Worm (Caenorhabditis elegans) whole organism, L3 larva: ENCODE data around the gene cdgs-1.
A peak's percentile ranks its signal among the peaks of the same experiment; 100 is the strongest.

Experiments used
- R02D3.7 ChIP-seq: fragments of 150-350 bp; optimal IDR thresholded peaks from 2 replicates; lab custom pipeline; 2014; ENCODE audit warnings: missing biosample characterization, missing genetic modification characterization
- ZK546.5 ChIP-seq: sonication (generic microtip); optimal IDR thresholded peaks from 2 replicates; lab custom pipeline; 2017; ENCODE audit warnings: missing biosample characterization, missing genetic modification characterization
- aly-2 ChIP-seq: fragments of 150-350 bp; optimal IDR thresholded peaks from 2 replicates; lab custom pipeline; 2014; ENCODE audit warnings: missing biosample characterization, missing genetic modification characterization
- ama-1 ChIP-seq: fragments of 150-350 bp; optimal IDR thresholded peaks from 2 replicates; lab custom pipeline; 2018
- ceh-16 ChIP-seq: sonication (generic microtip); optimal IDR thresholded peaks from 2 replicates; lab custom pipeline; 2017; ENCODE audit warnings: missing biosample characterization, missing genetic modification characterization
- ceh-9 ChIP-seq: sonication (generic microtip); optimal IDR thresholded peaks from 2 replicates; lab custom pipeline; 2018; ENCODE audit warnings: missing biosample characterization, missing genetic modification characterization
- daf-12 ChIP-seq: fragments of 150-350 bp; optimal IDR thresholded peaks from 2 replicates; lab custom pipeline; 2014; ENCODE audit warnings: missing biosample characterization, missing genetic modification reagents, missing genetic modification characterization
- egl-5 ChIP-seq: fragments of 150-350 bp; optimal IDR thresholded peaks from 2 replicates; lab custom pipeline; 2017; ENCODE audit warnings: missing biosample characterization, missing genetic modification reagents, missing genetic modification characterization, inconsistent platforms
- elt-1 ChIP-seq: fragments of 150-350 bp; optimal IDR thresholded peaks from 2 replicates; lab custom pipeline; 2014; ENCODE audit warnings: missing biosample characterization, missing genetic modification characterization
- elt-2 ChIP-seq: sonication (generic microtip); optimal IDR thresholded peaks from 2 replicates; lab custom pipeline; 2016; ENCODE audit warnings: missing genetic modification reagents, mild to moderate bottlenecking, missing genetic modification characterization, missing compliant biosample characterization
- elt-3 ChIP-seq, 3 experiments: fragments of 150-350 bp in 1 of 3; sonication (generic microtip) in 2 of 3; optimal IDR thresholded peaks; 2 replicates in 2 of 3; 4 replicates in 1 of 3; lab custom pipeline; 2014 to 2017; ENCODE audit warnings: missing biosample characterization in 3 of 3, missing genetic modification characterization in 3 of 3
- eor-1 ChIP-seq, 2 experiments: fragments of 150-350 bp; optimal IDR thresholded peaks; 2 replicates each; lab custom pipeline; 2014 to 2018; ENCODE audit warnings: missing biosample characterization in 2 of 2, missing genetic modification characterization in 2 of 2
- fkh-10 ChIP-seq: sonication (generic microtip); optimal IDR thresholded peaks from 2 replicates; lab custom pipeline; 2017; ENCODE audit warnings: missing biosample characterization, missing genetic modification reagents, missing genetic modification characterization
- fkh-2 ChIP-seq: fragments of 150-350 bp; optimal IDR thresholded peaks from 2 replicates; lab custom pipeline; 2014; ENCODE audit warnings: missing biosample characterization, missing genetic modification reagents, missing genetic modification characterization
- hmg-11 ChIP-seq: sonication (generic microtip); optimal IDR thresholded peaks from 2 replicates; lab custom pipeline; 2016; ENCODE audit warnings: missing genetic modification characterization, missing compliant biosample characterization
- jun-1 ChIP-seq: fragments of 150-350 bp; optimal IDR thresholded peaks from 2 replicates; lab custom pipeline; 2014; ENCODE audit warnings: missing biosample characterization, missing genetic modification reagents, missing genetic modification characterization
- lin-15B ChIP-seq: fragments of 150-350 bp; optimal IDR thresholded peaks from 2 replicates; lab custom pipeline; 2014; ENCODE audit warnings: missing biosample characterization, missing genetic modification characterization
- lsy-12 ChIP-seq: sonication (generic microtip); optimal IDR thresholded peaks from 2 replicates; lab custom pipeline; 2016; ENCODE audit warnings: mild to moderate bottlenecking, missing genetic modification characterization, missing compliant biosample characterization
- mml-1 ChIP-seq: fragments of 150-350 bp; sonication (generic microtip); optimal IDR thresholded peaks from 3 replicates; lab custom pipeline; 2014; ENCODE audit warnings: missing biosample characterization, missing genetic modification characterization
- nfya-1 ChIP-seq: sonication (generic microtip); optimal IDR thresholded peaks from 2 replicates; lab custom pipeline; 2017; ENCODE audit warnings: missing genetic modification characterization, mild to moderate bottlenecking, missing compliant biosample characterization, antibody characterized with exemption, moderate library complexity; ENCODE audit not compliant: insufficient read depth
- nhr-11 ChIP-seq: fragments of 150-350 bp; optimal IDR thresholded peaks from 2 replicates; lab custom pipeline; 2014; ENCODE audit warnings: missing biosample characterization, missing genetic modification characterization
- nhr-12 ChIP-seq: fragments of 150-350 bp; optimal IDR thresholded peaks from 2 replicates; lab custom pipeline; 2014; ENCODE audit warnings: missing biosample characterization, missing genetic modification characterization
- nhr-23 ChIP-seq: fragments of 150-350 bp; optimal IDR thresholded peaks from 2 replicates; lab custom pipeline; 2014; ENCODE audit warnings: missing biosample characterization, missing genetic modification reagents, missing genetic modification characterization
- nhr-237 ChIP-seq: fragments of 150-350 bp; optimal IDR thresholded peaks from 2 replicates; lab custom pipeline; 2014; ENCODE audit warnings: missing biosample characterization, missing genetic modification characterization
- nhr-25 ChIP-seq: sonication (generic microtip); optimal IDR thresholded peaks from 2 replicates; lab custom pipeline; 2017; ENCODE audit warnings: missing biosample characterization, missing genetic modification characterization
- nhr-28 ChIP-seq: fragments of 150-350 bp; optimal IDR thresholded peaks from 2 replicates; lab custom pipeline; 2014; ENCODE audit warnings: missing biosample characterization, missing genetic modification characterization
- nhr-67 ChIP-seq: fragments of 150-350 bp; optimal IDR thresholded peaks from 2 replicates; lab custom pipeline; 2014; ENCODE audit warnings: missing biosample characterization, missing genetic modification characterization
- nhr-76 ChIP-seq: fragments of 150-350 bp; sonication (generic microtip); optimal IDR thresholded peaks from 5 replicates; lab custom pipeline; 2014; ENCODE audit warnings: missing biosample characterization, missing genetic modification characterization
- nhr-77 ChIP-seq: fragments of 150-350 bp; optimal IDR thresholded peaks from 2 replicates; lab custom pipeline; 2014; ENCODE audit warnings: missing biosample characterization, missing genetic modification characterization
- pha-4 ChIP-seq: fragments of 150-350 bp; optimal IDR thresholded peaks from 2 replicates; lab custom pipeline; 2014; ENCODE audit warnings: missing biosample characterization, missing genetic modification reagents, missing genetic modification characterization
- pqm-1 ChIP-seq: fragments of 150-350 bp; optimal IDR thresholded peaks from 2 replicates; lab custom pipeline; 2017; ENCODE audit warnings: missing biosample characterization, missing genetic modification characterization, inconsistent platforms
- sea-2 ChIP-seq: fragments of 150-350 bp; sonication (generic microtip); optimal IDR thresholded peaks from 4 replicates; lab custom pipeline; 2014; ENCODE audit warnings: missing biosample characterization, missing genetic modification reagents, missing genetic modification characterization
- skn-1 ChIP-seq: fragments of 150-350 bp; optimal IDR thresholded peaks from 2 replicates; lab custom pipeline; 2014; ENCODE audit warnings: missing biosample characterization, missing genetic modification characterization
- snpc-4 ChIP-seq: fragments of 150-350 bp; optimal IDR thresholded peaks from 2 replicates; lab custom pipeline; 2014; ENCODE audit warnings: missing biosample characterization, missing genetic modification characterization
- tbx-2 ChIP-seq: sonication (generic microtip); optimal IDR thresholded peaks from 2 replicates; lab custom pipeline; 2016; ENCODE audit warnings: mild to moderate bottlenecking, missing genetic modification characterization, missing compliant biosample characterization
- unc-39 ChIP-seq: sonication (generic microtip); optimal IDR thresholded peaks from 4 replicates; lab custom pipeline; 2017; ENCODE audit warnings: missing biosample characterization, missing genetic modification characterization
- unc-62 ChIP-seq: fragments of 150-350 bp; sonication (generic microtip); optimal IDR thresholded peaks from 4 replicates; lab custom pipeline; 2014; ENCODE audit warnings: missing biosample characterization, missing genetic modification reagents, missing genetic modification characterization
- zag-1 ChIP-seq: fragments of 150-350 bp; optimal IDR thresholded peaks from 2 replicates; lab custom pipeline; 2014; ENCODE audit warnings: missing biosample characterization, missing genetic modification characterization
- ztf-11 ChIP-seq: fragments of 150-350 bp; optimal IDR thresholded peaks from 2 replicates; lab custom pipeline; 2014; ENCODE audit warnings: missing biosample characterization, missing genetic modification characterization
- ztf-4 ChIP-seq: fragments of 150-350 bp; optimal IDR thresholded peaks from 2 replicates; lab custom pipeline; 2014; ENCODE audit warnings: missing biosample characterization, missing genetic modification characterization

Gene cdgs-1

ce11 chrIV:7774206-7774605 is 41.3 kb downstream of the cdgs-1 start, which contains the start of the genes hcf-1 and swd-2.2:
Gene hcf-1 (minus strand): TSS chrIV:7774275.
Gene swd-2.2 (plus strand): TSS chrIV:7774411.
- TF ChIP-seq daf-12 (tag; lab: Kevin White, UChicago) (no peak), elt-2 (tag; lab: Kevin White, UChicago) (peak; percentile 3), ceh-9 (tag; lab: Kevin White, UChicago) (no peak), jun-1 (tag; lab: Kevin White, UChicago) (no peak), nhr-25 (tag; lab: Kevin White, UChicago) (no peak), pha-4 (peak; percentile 72), pqm-1 (tag; lab: Kevin White, UChicago) (no peak), hmg-11 (tag; lab: Kevin White, UChicago) (no peak), fkh-10 (GFP tag; lab: Kevin White, UChicago) (no peak), fkh-2 (tag; lab: Kevin White, UChicago) (no peak), tbx-2 (no peak), nhr-237 (tag; lab: Kevin White, UChicago) (no peak), R02D3.7 (peak; percentile 5), elt-3 (tag; optimal IDR thresholded peaks at IDR 0.05; lab: Kevin White, UChicago) (no peak), ZK546.5 (tag; lab: Kevin White, UChicago) (no peak), snpc-4 (peak; percentile 13), lin-15B (tag; lab: Kevin White, UChicago) (peak; percentile 75), nfya-1 (tag; lab: Kevin White, UChicago) (no peak), nhr-23 (tag; lab: Kevin White, UChicago) (peak; percentile 28), ztf-11 (tag; lab: Kevin White, UChicago) (no peak), ama-1 (lab: Kevin White, UChicago) (no peak), elt-1 (tag; lab: Kevin White, UChicago) (no peak), eor-1 (tag; optimal IDR thresholded peaks at IDR 0.05; lab: Kevin White, UChicago) (no peak), nhr-28 (tag; lab: Kevin White, UChicago) (no peak), unc-62 (GFP tag; lab: Kevin White, UChicago) (no peak), aly-2 (no peak), lsy-12 (tag; lab: Kevin White, UChicago) (no peak), mml-1 (tag; lab: Kevin White, UChicago) (no peak), ztf-4 (tag; lab: Kevin White, UChicago) (no peak)

- TF ChIP-seq skn-1 (tag; lab: Kevin White, UChicago) = no peak
- TF ChIP-seq nhr-12 = no peak
- no peak for TF ChIP-seq ceh-16 (tag; lab: Kevin White, UChicago)
- no peak for TF ChIP-seq nhr-77 (tag; lab: Kevin White, UChicago)
- no peak for TF ChIP-seq elt-1 (tag; lab: Kevin White, UChicago)
- TF ChIP-seq egl-5 (tag; lab: Kevin White, UChicago) = no peak
- TF ChIP-seq R02D3.7 = no peak
- TF ChIP-seq nhr-25 (tag; lab: Kevin White, UChicago) = no peak
- no peak for TF ChIP-seq pqm-1 (tag; lab: Kevin White, UChicago)
- no peak for TF ChIP-seq eor-1 (tag; optimal IDR thresholded peaks at IDR 0.05; lab: Kevin White, UChicago)
- no peak for TF ChIP-seq ztf-4 (tag; lab: Kevin White, UChicago)
- TF ChIP-seq nhr-28 (tag; lab: Kevin White, UChicago) = no peak
- TF ChIP-seq unc-62 (GFP tag; lab: Kevin White, UChicago) = no peak
- TF ChIP-seq pha-4 = no peak
- TF ChIP-seq nhr-76 (tag; lab: Kevin White, UChicago) = no peak
Observed at ce11 chrIV:7770162-7770561, 45.4 kb downstream of the cdgs-1 start, which contains the start of gene rdl-1. Gene rdl-1 (minus strand): TSS chrIV:7770262.

ce11 chrIV:7764319-7764718 is 51.2 kb downstream of the cdgs-1 start:
- no peak for TF ChIP-seq nhr-11
- no peak for TF ChIP-seq fkh-2 (tag; lab: Kevin White, UChicago)
- TF ChIP-seq sea-2 (GFP tag; lab: Kevin White, UChicago) = no peak
- no peak for TF ChIP-seq egl-5 (tag; lab: Kevin White, UChicago)
- no peak for TF ChIP-seq unc-39 (tag; lab: Kevin White, UChicago)
- TF ChIP-seq nhr-77 (tag; lab: Kevin White, UChicago) = no peak
- no peak for TF ChIP-seq ama-1 (lab: Kevin White, UChicago)
- TF ChIP-seq eor-1 (tag; optimal IDR thresholded peaks at IDR 0.05; lab: Kevin White, UChicago) = no peak
- TF ChIP-seq zag-1 = no peak
- no peak for TF ChIP-seq nhr-76 (tag; lab: Kevin White, UChicago)
- TF ChIP-seq aly-2 = no peak
- TF ChIP-seq nhr-67 (tag; lab: Kevin White, UChicago) = no peak
- no peak for TF ChIP-seq snpc-4
- no peak for TF ChIP-seq nhr-237 (tag; lab: Kevin White, UChicago)
- no peak for TF ChIP-seq ZK546.5 (tag; lab: Kevin White, UChicago)
- no peak for TF ChIP-seq pqm-1 (tag; lab: Kevin White, UChicago)
- no peak for TF ChIP-seq nhr-25 (tag; lab: Kevin White, UChicago)
- TF ChIP-seq, all 47 proteins: peak for 0
